Fruit fly (Drosophila melanogaster): Measurements from ENCODE around the gene t-Grip84.
A peak's percentile ranks its signal among the peaks of the same experiment; 100 is the strongest.

- TF ChIP-seq ss (GFP tag; optimal IDR thresholded peaks at IDR 0.05) (peak; percentile 43 to 49), CG3919 (GFP tag; optimal IDR thresholded peaks at IDR 0.05) (no peak), CG4318 (GFP tag; optimal IDR thresholded peaks at IDR 0.05) (no peak), fkh (GFP tag; optimal IDR thresholded peaks at IDR 0.05) (no peak), dac (GFP tag; optimal IDR thresholded peaks at IDR 0.05) (no peak), Ets21C (GFP tag; optimal IDR thresholded peaks at IDR 0.05) (no peak), cyc (GFP tag; optimal IDR thresholded peaks at IDR 0.05) (no peak), CG6808 (GFP tag; optimal IDR thresholded peaks at IDR 0.05) (peak; percentile 39), net (GFP tag; optimal IDR thresholded peaks at IDR 0.05) (no peak)
Measured at dm6 chr3L:7606336-7607001, 15.7 kb upstream of the t-Grip84 start.

Measured in whole organism, prepupa.